Worm (Caenorhabditis elegans) whole organism, L1 larva: ENCODE results near the gene vab-19.

ENCODE experiments used
- C04F5.9 ChIP-seq: sonication (generic microtip); optimal IDR thresholded peaks from 2 replicates; lab custom pipeline; 2016; ENCODE audit warnings: missing genetic modification characterization, missing compliant biosample characterization
- alr-1 ChIP-seq: fragments of 200-800 bp; sonication (Bioruptor generic); optimal IDR thresholded peaks from 2 replicates; lab custom pipeline; 2018; ENCODE audit warnings: borderline replicate concordance, mild to moderate bottlenecking, missing genetic modification characterization, missing compliant biosample characterization
- blmp-1 ChIP-seq: fragments of 150-350 bp; optimal IDR thresholded peaks from 2 replicates; lab custom pipeline; 2014; ENCODE audit warnings: missing biosample characterization, missing genetic modification characterization
- ceh-8 ChIP-seq: fragments of 200-800 bp; sonication (Bioruptor generic); optimal IDR thresholded peaks from 2 replicates; lab custom pipeline; 2018; ENCODE audit warnings: mild to moderate bottlenecking, missing genetic modification characterization, moderate library complexity, missing compliant biosample characterization
- ceh-90 ChIP-seq: sonication (generic microtip); optimal IDR thresholded peaks from 2 replicates; lab custom pipeline; 2016; ENCODE audit warnings: missing genetic modification characterization, missing compliant biosample characterization
- dpl-1 ChIP-seq, 3 experiments: fragments of 150-350 bp in 2 of 3; sonication (generic microtip) in 1 of 3; optimal IDR thresholded peaks; 2 replicates each; lab custom pipeline; 2014 to 2017; ENCODE audit warnings: missing biosample characterization in 3 of 3, missing genetic modification characterization in 3 of 3, missing genetic modification reagents in 3 of 3
- efl-3 ChIP-seq: fragments of 200-800 bp; sonication (Bioruptor generic); optimal IDR thresholded peaks from 2 replicates; lab custom pipeline; 2018; ENCODE audit warnings: mild to moderate bottlenecking, missing genetic modification characterization, missing compliant biosample characterization
- egl-27 ChIP-seq, 2 experiments: fragments of 150-350 bp in 1 of 2; sonication (generic microtip); optimal IDR thresholded peaks; 3 replicates each; lab custom pipeline; 2017 to 2018; ENCODE audit warnings: missing biosample characterization in 2 of 2, missing genetic modification characterization in 2 of 2, missing genetic modification reagents in 2 of 2
- hlh-17 ChIP-seq: fragments of 200-800 bp; sonication (Bioruptor generic); optimal IDR thresholded peaks from 2 replicates; lab custom pipeline; 2018; ENCODE audit warnings: missing genetic modification characterization, mild to moderate bottlenecking, missing compliant biosample characterization, moderate library complexity, borderline replicate concordance
- hpl-2 ChIP-seq: fragments of 150-350 bp; optimal IDR thresholded peaks from 2 replicates; lab custom pipeline; 2014; ENCODE audit warnings: missing biosample characterization, missing genetic modification reagents, missing genetic modification characterization
- lin-14 ChIP-seq: fragments of 200-800 bp; sonication (Bioruptor generic); optimal IDR thresholded peaks from 2 replicates; lab custom pipeline; 2018; ENCODE audit warnings: mild to moderate bottlenecking, missing genetic modification characterization, moderate library complexity, missing compliant biosample characterization
- lin-35 ChIP-seq, 2 experiments: fragments of 150-350 bp; optimal IDR thresholded peaks; 2 replicates each; lab custom pipeline; 2014; ENCODE audit warnings: missing biosample characterization in 2 of 2, missing genetic modification characterization in 2 of 2, missing genetic modification reagents in 2 of 2
- lin-39 ChIP-seq: fragments of 150-350 bp; optimal IDR thresholded peaks from 2 replicates; lab custom pipeline; 2014; ENCODE audit warnings: missing biosample characterization, missing genetic modification reagents, missing genetic modification characterization
- lir-3 ChIP-seq: sonication (generic microtip); optimal IDR thresholded peaks from 2 replicates; lab custom pipeline; 2016; ENCODE audit warnings: mild to moderate bottlenecking, missing genetic modification characterization, moderate library complexity, missing compliant biosample characterization; ENCODE audit not compliant: poor library complexity
- lsy-2 ChIP-seq, 2 experiments: fragments of 150-350 bp; optimal IDR thresholded peaks; 2 replicates each; lab custom pipeline; 2014; ENCODE audit warnings: missing biosample characterization in 2 of 2, missing genetic modification characterization in 2 of 2
- nhr-237 ChIP-seq: fragments of 150-350 bp; optimal IDR thresholded peaks from 2 replicates; lab custom pipeline; 2014; ENCODE audit warnings: missing biosample characterization, missing genetic modification characterization
- nhr-28 ChIP-seq: fragments of 150-350 bp; optimal IDR thresholded peaks from 2 replicates; lab custom pipeline; 2014; ENCODE audit warnings: missing biosample characterization, missing genetic modification characterization
- nhr-71 ChIP-seq: sonication (generic microtip); optimal IDR thresholded peaks from 2 replicates; lab custom pipeline; 2016; ENCODE audit warnings: mild to moderate bottlenecking, missing genetic modification characterization, moderate library complexity, missing compliant biosample characterization
- pag-3 ChIP-seq: sonication (generic microtip); optimal IDR thresholded peaks from 2 replicates; lab custom pipeline; 2017; ENCODE audit warnings: missing genetic modification characterization, mild to moderate bottlenecking, missing compliant biosample characterization, antibody characterized with exemption, borderline replicate concordance; ENCODE audit not compliant: insufficient read depth
- pqm-1 ChIP-seq: sonication (generic microtip); optimal IDR thresholded peaks from 3 replicates; lab custom pipeline; 2017; ENCODE audit warnings: missing biosample characterization, missing genetic modification characterization
- skn-1 ChIP-seq: fragments of 150-350 bp; optimal IDR thresholded peaks from 2 replicates; lab custom pipeline; 2014; ENCODE audit warnings: missing biosample characterization, missing genetic modification characterization
- snu-23 ChIP-seq: sonication (generic microtip); optimal IDR thresholded peaks from 2 replicates; lab custom pipeline; 2016; ENCODE audit warnings: missing genetic modification characterization, missing compliant biosample characterization
- tlp-1 ChIP-seq: fragments of 150-350 bp; optimal IDR thresholded peaks from 2 replicates; lab custom pipeline; 2014; ENCODE audit warnings: missing biosample characterization, missing genetic modification characterization
- unc-130 ChIP-seq: fragments of 150-350 bp; optimal IDR thresholded peaks from 2 replicates; lab custom pipeline; 2017; ENCODE audit warnings: missing biosample characterization, missing genetic modification characterization, inconsistent platforms
- unc-62 ChIP-seq: fragments of 150-350 bp; optimal IDR thresholded peaks from 2 replicates; lab custom pipeline; 2014; ENCODE audit warnings: missing biosample characterization, missing genetic modification reagents, missing genetic modification characterization
- unc-86 ChIP-seq: sonication (generic microtip); optimal IDR thresholded peaks from 2 replicates; lab custom pipeline; 2016; ENCODE audit warnings: missing genetic modification characterization, missing compliant biosample characterization
- unc-98 ChIP-seq: fragments of 200-800 bp; sonication (Bioruptor generic); IDR thresholded peaks from 2 replicates; pipeline ENCODE4 v1.3.6; 2022; ENCODE audit warnings: missing genetic modification characterization, missing compliant biosample characterization
- xbp-1 ChIP-seq: sonication (generic microtip); optimal IDR thresholded peaks from 2 replicates; lab custom pipeline; 2016; ENCODE audit warnings: missing genetic modification characterization, missing compliant biosample characterization
- zip-4 ChIP-seq: fragments of 200-800 bp; sonication (Bioruptor generic); optimal IDR thresholded peaks from 2 replicates; lab custom pipeline; 2018; ENCODE audit warnings: mild to moderate bottlenecking, missing genetic modification characterization, moderate library complexity, missing compliant biosample characterization

The vab-19 gene

ce11 chrII:2479047-2479446 lies 36.0 kb downstream of the vab-19 start, which contains the start of gene F53G2.12 (continued):
- TF ChIP-seq lir-3 (tag; lab: Kevin White, UChicago) = no peak
- peak; percentile 2 for TF ChIP-seq ceh-90
- TF ChIP-seq efl-3 (GFP tag; lab: Kevin White, UChicago) = no peak
- peak in 1 of 2 experiments; percentile 36 for TF ChIP-seq lin-35 (GFP tag; optimal IDR thresholded peaks at IDR 0.05; lab: Kevin White, UChicago)
- no peak for TF ChIP-seq pqm-1 (tag; lab: Kevin White, UChicago)
- TF ChIP-seq unc-86 (tag; lab: Kevin White, UChicago) = no peak
- TF ChIP-seq egl-27 (tag; optimal IDR thresholded peaks at IDR 0.05; lab: Kevin White, UChicago) = no peak
- no peak for TF ChIP-seq hpl-2 (GFP tag; lab: Kevin White, UChicago)
- TF ChIP-seq xbp-1 = no peak
- no peak for TF ChIP-seq nhr-28 (tag; lab: Kevin White, UChicago)
- TF ChIP-seq lin-14 (GFP tag; lab: Kevin White, UChicago) = no peak
- peak; percentile 6 to 57 (median 46) for TF ChIP-seq dpl-1 (GFP tag; optimal IDR thresholded peaks at IDR 0.05; lab: Kevin White, UChicago)
- TF ChIP-seq unc-62 (GFP tag; lab: Kevin White, UChicago) = no peak
- no peak for TF ChIP-seq tlp-1 (tag; lab: Kevin White, UChicago)
- no peak for TF ChIP-seq zip-4 (GFP tag; lab: Kevin White, UChicago)
- no peak for TF ChIP-seq alr-1
- TF ChIP-seq unc-98 (GFP tag; lab: Robert Waterston, UW) = no peak
- no peak for TF ChIP-seq unc-130
- no peak for TF ChIP-seq nhr-71 (tag; lab: Kevin White, UChicago)
- no peak for TF ChIP-seq lin-39 (tag; lab: Kevin White, UChicago)
- no peak for TF ChIP-seq ceh-8
- no peak for TF ChIP-seq pag-3 (tag; lab: Kevin White, UChicago)
- TF ChIP-seq hlh-17 = no peak
- TF ChIP-seq C04F5.9 (tag; lab: Kevin White, UChicago) = peak; percentile 14
- no peak for TF ChIP-seq nhr-237 (tag; lab: Kevin White, UChicago)
- no peak for TF ChIP-seq snu-23
- TF ChIP-seq lsy-2 (tag; optimal IDR thresholded peaks at IDR 0.05; lab: Kevin White, UChicago) = peak; percentile 52 to 54

DNA sequence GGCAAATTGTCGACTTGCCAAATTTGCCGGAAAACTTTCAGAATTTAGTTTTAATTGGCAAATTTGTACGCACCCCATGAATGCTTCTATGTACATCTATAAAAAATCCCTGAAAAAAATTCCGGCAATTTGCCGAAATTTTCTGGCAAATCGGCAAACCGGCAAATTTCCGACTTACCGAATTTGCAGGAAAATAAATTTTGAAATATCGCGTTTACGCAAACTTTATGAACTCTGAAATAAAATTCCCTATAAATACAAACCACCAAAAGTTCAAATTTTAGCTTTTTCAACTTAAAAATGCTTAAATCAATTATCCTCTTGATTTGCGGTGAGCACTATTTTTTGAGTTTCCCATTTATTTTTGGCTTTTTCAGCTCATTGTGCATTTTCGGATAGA lies 37.0 kb downstream of the vab-19 start, which contains the start of gene F53G2.3:
F53G2.3 (plus strand) TSS at position 301 of the 400 bp plus-strand sequence.
- TF ChIP-seq blmp-1 (tag; lab: Kevin White, UChicago) = no peak

DNA sequence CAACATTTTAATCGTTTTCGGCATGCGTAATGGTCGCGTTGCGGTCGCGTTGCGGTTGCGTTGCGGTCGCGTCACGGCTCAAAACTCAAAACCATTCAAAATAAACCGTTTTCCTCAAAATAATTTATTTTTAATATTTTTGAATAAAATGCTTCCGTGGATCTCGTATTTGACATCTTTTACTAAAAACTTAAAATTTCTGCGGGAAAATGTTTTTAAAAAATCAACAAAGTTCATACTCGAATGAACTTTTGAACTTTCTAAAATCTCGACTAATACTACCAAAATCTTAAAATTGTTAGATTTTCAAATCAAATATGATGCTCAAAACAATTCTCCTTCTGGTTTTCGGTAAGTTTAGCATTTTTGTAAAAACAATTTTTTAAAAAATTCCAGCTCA lies 38.5 kb downstream of the vab-19 start, which contains the start of gene F53G2.2:
F53G2.2 (plus strand) TSS at position 301 of the 400 bp plus-strand sequence.
- no peak for TF ChIP-seq lin-35 (GFP tag; optimal IDR thresholded peaks at IDR 0.05; lab: Kevin White, UChicago)

DNA sequence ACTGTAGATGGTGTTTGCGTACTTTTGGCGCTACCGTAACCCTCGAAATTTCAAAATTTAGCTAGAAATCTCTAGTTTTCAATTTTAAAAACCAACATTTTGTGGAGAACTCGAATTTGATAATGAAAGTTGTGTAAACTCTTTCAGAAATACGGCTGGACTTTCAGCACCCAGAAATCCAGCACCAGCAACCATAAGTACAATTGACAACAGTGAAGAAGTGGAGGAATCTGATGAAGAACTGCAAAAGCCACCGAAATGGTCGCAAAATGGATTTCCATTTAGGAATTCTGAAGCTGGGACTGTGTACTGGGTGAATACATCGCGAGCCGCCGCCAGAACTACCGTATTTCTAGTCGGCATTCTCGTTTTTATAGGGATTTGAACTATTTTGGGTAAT lies 40.4 kb downstream of the vab-19 start, which contains the start of gene F53G2.13:
F53G2.13 (plus strand) TSS at position 301 of the 400 bp plus-strand sequence.
- TF ChIP-seq skn-1 (tag; lab: Kevin White, UChicago) = no peak
- no peak for TF ChIP-seq lin-14 (GFP tag; lab: Kevin White, UChicago)

DNA sequence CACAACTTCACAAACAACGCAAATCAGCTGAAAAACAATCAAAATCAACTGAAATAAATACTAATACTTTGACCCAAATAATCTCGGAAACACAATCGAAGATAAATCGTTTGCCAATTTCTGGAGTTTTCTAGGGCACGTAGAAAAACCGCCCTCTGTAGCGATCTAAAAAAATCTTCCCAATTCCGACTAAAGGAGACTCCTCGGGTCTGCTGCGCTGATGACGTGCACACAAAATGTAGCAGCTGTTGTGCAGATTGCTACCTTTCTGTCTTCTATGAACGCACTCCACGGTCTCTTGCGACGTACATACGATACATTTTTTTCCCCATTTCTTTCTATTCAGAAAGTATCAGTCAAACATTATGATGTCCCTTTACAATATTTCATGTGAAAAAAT lies 45.3 kb downstream of the vab-19 start, which contains the start of gene F53G2.1:
F53G2.1 (plus strand) TSS at position 301 of the 400 bp plus-strand sequence.
- TF ChIP-seq unc-62 (GFP tag; lab: Kevin White, UChicago) = no peak
